Fruit fly (Drosophila melanogaster): Measurements from ENCODE around the gene Pxn.

dm6 chr3L:2629964-2630363 is at the start of gene Pxn:
- TF ChIP-seq CTCF (optimal IDR thresholded peaks at IDR 0.05) = no peak
- TF ChIP-seq CG8478 (optimal IDR thresholded peaks at IDR 0.05) = no peak
